Worm (Caenorhabditis elegans): ENCODE measurements around the gene F20D6.2.

- TF ChIP-seq efl-3 (GFP tag; optimal IDR thresholded peaks at IDR 0.05) (no peak), zag-1 (tag; optimal IDR thresholded peaks at IDR 0.05) (no peak)
Measured at ce11 chrV:8171688-8172087, 14.1 kb upstream of the F20D6.2 start.
